Worm (Caenorhabditis elegans) whole organism, mixed stage, embryonic: Measurements from ENCODE around the gene mab-23.

ENCODE experiments used
- ces-1 ChIP-seq: fragments of 150-350 bp; optimal IDR thresholded peaks from 2 replicates; lab custom pipeline; 2014; ENCODE audit warnings: missing biosample characterization, missing genetic modification reagents, missing genetic modification characterization
- cnd-1 ChIP-seq: fragments of 200-800 bp; sonication (Bioruptor generic); optimal IDR thresholded peaks from 2 replicates; lab custom pipeline; 2018; ENCODE audit warnings: mild to moderate bottlenecking, missing genetic modification characterization, missing compliant biosample characterization
- elt-3 ChIP-seq: fragments of 150-350 bp; optimal IDR thresholded peaks from 2 replicates; lab custom pipeline; 2014; ENCODE audit warnings: missing biosample characterization, missing genetic modification characterization
- lin-13 ChIP-seq: fragments of 150-350 bp; optimal IDR thresholded peaks from 2 replicates; lab custom pipeline; 2014; ENCODE audit warnings: missing biosample characterization, missing genetic modification characterization
- mep-1 ChIP-seq: fragments of 150-350 bp; optimal IDR thresholded peaks from 2 replicates; lab custom pipeline; 2017; ENCODE audit warnings: missing biosample characterization, missing genetic modification reagents, missing genetic modification characterization, inconsistent platforms
- nhr-12 ChIP-seq: fragments of 150-350 bp; optimal IDR thresholded peaks from 2 replicates; lab custom pipeline; 2014; ENCODE audit warnings: missing biosample characterization, missing genetic modification characterization
- nhr-28 ChIP-seq: fragments of 150-350 bp; optimal IDR thresholded peaks from 2 replicates; lab custom pipeline; 2014; ENCODE audit warnings: missing biosample characterization, missing genetic modification characterization
- nhr-76 ChIP-seq: sonication (generic microtip); optimal IDR thresholded peaks from 2 replicates; lab custom pipeline; 2017; ENCODE audit warnings: missing biosample characterization, missing genetic modification characterization
- pha-4 ChIP-seq: fragments of 150-350 bp; optimal IDR thresholded peaks from 2 replicates; lab custom pipeline; 2018; ENCODE audit warnings: missing biosample characterization, missing genetic modification reagents, missing genetic modification characterization
- sem-2 ChIP-seq: fragments of 200-800 bp; sonication (Bioruptor generic); optimal IDR thresholded peaks from 2 replicates; lab custom pipeline; 2018; ENCODE audit warnings: mild to moderate bottlenecking, missing genetic modification characterization, missing compliant biosample characterization
- snpc-4 ChIP-seq: fragments of 150-350 bp; optimal IDR thresholded peaks from 2 replicates; lab custom pipeline; 2014; ENCODE audit warnings: missing biosample characterization, missing genetic modification characterization
- ztf-11 ChIP-seq: fragments of 150-350 bp; optimal IDR thresholded peaks from 2 replicates; lab custom pipeline; 2014; ENCODE audit warnings: missing biosample characterization, missing genetic modification characterization

DNA sequence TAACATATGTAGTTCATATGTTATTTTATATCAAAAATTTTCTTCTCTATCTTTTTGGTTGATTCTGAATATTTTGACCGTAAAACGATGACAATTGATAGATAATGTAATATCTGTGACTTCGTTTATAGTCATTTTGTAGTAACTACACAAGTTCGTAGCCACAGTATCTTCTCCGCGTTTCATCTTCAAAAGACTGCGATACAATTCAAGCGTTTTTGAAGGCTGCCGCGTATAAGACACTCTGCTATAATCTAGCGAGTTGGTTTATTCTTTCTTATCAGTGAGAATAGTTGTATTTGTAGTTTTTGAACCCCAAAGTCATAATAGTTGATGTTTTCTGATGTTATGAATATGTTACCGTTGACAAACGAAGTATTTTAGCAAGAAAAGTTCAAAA, 24.1 kb downstream of the mab-23 start, which contains the start of gene ugt-34:
- TF ChIP-seq nhr-12 (tag; lab: Kevin White, UChicago) (no peak), lin-13 (tag; lab: Kevin White, UChicago) (no peak), nhr-28 (tag; lab: Kevin White, UChicago) (no peak), ztf-11 (no peak), pha-4 (tag; lab: Kevin White, UChicago) (no peak), sem-2 (GFP tag; lab: Kevin White, UChicago) (no peak), elt-3 (tag; lab: Kevin White, UChicago) (no peak), snpc-4 (tag; lab: Kevin White, UChicago) (no peak), cnd-1 (tag; lab: Kevin White, UChicago) (no peak), nhr-76 (tag; lab: Kevin White, UChicago) (no peak), mep-1 (tag; lab: Kevin White, UChicago) (no peak), ces-1 (GFP tag; lab: Kevin White, UChicago) (no peak)
